Worm (Caenorhabditis elegans): ENCODE measurements around the gene K02E2.6.

DNA sequence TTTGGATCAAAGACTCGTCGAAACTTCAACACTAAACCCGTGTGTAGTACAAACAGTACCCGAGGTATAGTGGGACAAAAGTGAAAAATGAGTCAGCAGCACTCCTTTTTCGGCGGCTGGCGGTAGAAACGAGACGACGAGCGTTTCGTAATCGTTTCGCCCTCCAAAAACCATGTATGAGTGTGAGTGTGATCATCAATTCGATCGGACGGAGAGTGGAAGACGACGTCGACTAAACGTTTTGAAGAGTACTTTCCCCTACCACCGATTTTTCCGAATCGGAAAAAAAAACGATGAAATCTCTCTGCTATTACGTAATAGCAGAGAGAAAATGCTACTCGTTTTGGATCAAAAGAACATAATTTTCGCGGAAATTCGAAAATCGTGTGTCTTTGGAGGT lies 35.1 kb downstream of the K02E2.6 start:
- TF ChIP-seq unc-62 (GFP tag; optimal IDR thresholded peaks at IDR 0.05) (no peak), nhr-76 (tag; optimal IDR thresholded peaks at IDR 0.05) (no peak), unc-120 (tag; optimal IDR thresholded peaks at IDR 0.05; ENCODE audit: poor library complexity, severe bottlenecking) (no peak), lsy-2 (tag; optimal IDR thresholded peaks at IDR 0.05) (no peak)

All from whole organism, mixed stage, embryonic.